Worm (Caenorhabditis elegans) whole organism, L2 larva: ENCODE results near the gene ins-2.

ENCODE experiments used
- ZK546.5 ChIP-seq: sonication (generic microtip); optimal IDR thresholded peaks from 2 replicates; lab custom pipeline; 2017; ENCODE audit warnings: missing biosample characterization, missing genetic modification characterization
- egl-27 ChIP-seq: sonication (generic microtip); optimal IDR thresholded peaks from 3 replicates; lab custom pipeline; 2017; ENCODE audit warnings: missing biosample characterization, missing genetic modification reagents, missing genetic modification characterization
- fos-1 ChIP-seq: fragments of 150-350 bp; optimal IDR thresholded peaks from 2 replicates; lab custom pipeline; 2014; ENCODE audit warnings: missing biosample characterization, missing genetic modification characterization
- sem-4 ChIP-seq: fragments of 150-350 bp; optimal IDR thresholded peaks from 2 replicates; lab custom pipeline; 2014; ENCODE audit warnings: missing biosample characterization, missing genetic modification reagents, missing genetic modification characterization
- unc-55 ChIP-seq: fragments of 150-350 bp; sonication (generic microtip); optimal IDR thresholded peaks from 3 replicates; lab custom pipeline; 2014; ENCODE audit warnings: missing biosample characterization, missing genetic modification reagents, missing genetic modification characterization
- ztf-4 ChIP-seq: fragments of 150-350 bp; optimal IDR thresholded peaks from 2 replicates; lab custom pipeline; 2014; ENCODE audit warnings: missing biosample characterization, missing genetic modification characterization

DNA sequence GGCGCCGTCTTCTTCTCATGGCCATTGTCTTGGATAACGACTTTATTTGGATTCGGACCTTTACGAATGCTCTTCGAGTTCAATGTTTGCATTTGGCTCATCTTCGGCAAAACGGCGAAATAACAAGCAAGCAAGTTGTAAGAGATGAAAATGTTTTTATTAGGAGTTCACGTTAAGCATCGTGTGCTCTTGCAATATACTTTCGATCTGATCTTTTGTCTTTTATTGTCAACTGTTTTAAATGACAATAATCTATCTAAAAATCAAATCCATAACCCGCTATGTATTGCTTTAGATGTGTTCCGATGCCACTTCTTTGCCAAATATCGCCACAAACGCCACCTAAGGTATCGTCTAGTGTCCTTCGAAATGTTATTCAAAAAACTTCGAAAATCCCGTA, 28.1 kb downstream of the ins-2 start, which contains the start of gene ZK84.5:
- TF ChIP-seq egl-27 (tag; lab: Kevin White, UChicago), result no peak
- no peak for TF ChIP-seq ZK546.5
- no peak for TF ChIP-seq ztf-4 (tag; lab: Kevin White, UChicago)
- no peak for TF ChIP-seq fos-1
- TF ChIP-seq unc-55 (GFP tag; lab: Kevin White, UChicago), result no peak
- no peak for TF ChIP-seq sem-4 (tag; lab: Kevin White, UChicago)
